Worm (Caenorhabditis elegans): ENCODE data around the gene F18E3.12.

The F18E3.12 gene

DNA sequence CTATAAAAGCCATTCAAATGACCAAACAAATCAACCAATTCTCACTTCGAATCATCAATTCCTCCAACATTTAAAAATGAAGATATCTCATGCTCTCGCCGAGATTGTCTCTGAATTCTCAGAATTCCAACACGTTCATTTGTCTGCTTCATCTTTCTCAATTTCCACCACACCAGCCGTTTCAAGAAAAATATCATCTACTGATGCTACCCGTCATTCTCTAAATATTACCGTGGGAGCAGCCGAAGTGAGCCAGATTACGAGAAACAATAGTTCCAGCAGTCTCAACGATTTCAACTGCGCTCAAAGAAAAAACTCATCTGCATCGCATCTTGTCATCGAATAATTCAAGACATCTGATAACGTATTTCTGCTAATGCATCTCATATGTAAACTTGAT is at the start of gene F18E3.12:
Gene F18E3.12, plus strand, starts transcription at position 77 of the 400 bp plus-strand sequence.
- TF ChIP-seq unc-62 (GFP tag; optimal IDR thresholded peaks at IDR 0.05): no peak

DNA sequence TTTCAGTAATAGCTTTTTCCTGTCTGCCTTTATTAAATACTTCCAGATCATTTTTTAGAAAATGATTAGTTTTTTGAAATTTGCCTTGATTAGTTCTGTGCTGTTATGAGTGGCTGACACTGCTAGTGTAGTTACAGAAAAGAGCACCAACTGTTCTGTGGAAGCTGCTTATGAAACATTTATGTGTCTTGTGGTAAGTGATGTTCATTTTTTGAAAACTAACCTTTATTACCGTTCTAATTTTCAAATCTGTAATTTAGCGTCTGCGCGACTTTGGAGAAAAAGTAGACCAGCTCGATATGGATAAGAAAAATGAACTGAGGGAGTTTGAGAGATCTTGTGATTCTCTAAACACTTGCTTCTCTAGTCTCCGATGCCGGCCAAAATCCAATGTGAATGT is 45.2 kb upstream of the F18E3.12 start, which contains the start of gene srj-14:
Gene srj-14, plus strand, starts transcription at position 131 of the 400 bp plus-strand sequence.
- TF ChIP-seq unc-62 (GFP tag; optimal IDR thresholded peaks at IDR 0.05): no peak

DNA sequence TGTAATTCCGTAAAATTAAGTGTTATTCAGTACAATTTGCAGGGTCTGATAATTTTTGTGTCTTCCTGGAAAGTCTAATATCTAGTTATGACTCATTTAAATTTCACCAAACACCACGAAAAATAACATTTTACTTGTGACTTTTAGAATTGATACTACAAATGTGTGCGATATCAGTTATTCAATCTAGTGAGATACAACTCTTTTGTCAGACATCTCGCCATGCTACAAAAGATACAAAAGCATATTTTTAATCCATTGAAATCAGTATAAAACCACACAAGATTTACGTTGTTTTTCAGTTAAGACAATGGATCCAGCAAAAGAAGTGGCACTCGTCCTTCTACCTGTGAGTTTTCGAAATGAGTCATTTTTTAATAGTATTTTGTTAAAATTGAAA is 40.7 kb upstream of the F18E3.12 start, which contains the start of gene srx-56:
Gene srx-56, plus strand, starts transcription at position 301 of the 400 bp plus-strand sequence.
- TF ChIP-seq unc-62 (GFP tag; optimal IDR thresholded peaks at IDR 0.05): no peak

DNA sequence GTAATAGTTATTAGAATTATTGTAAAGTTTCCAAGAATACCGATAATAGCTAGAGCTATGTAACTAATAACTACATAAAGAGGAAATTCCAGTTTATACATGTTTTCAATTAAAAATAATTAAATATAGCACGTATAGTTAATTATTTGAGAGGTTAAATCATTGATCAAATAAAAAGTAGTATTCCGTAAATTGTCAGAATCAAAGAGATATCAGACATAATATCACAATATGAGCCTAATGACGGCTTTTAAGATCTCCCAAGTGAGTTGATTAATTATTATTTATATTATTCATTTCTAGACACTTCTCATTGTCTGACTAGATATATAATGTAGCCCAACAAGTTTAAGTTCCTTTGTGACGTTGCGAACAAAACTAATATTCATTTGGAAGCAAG is 35.4 kb upstream of the F18E3.12 start, which contains the start of gene srsx-24:
Gene srsx-24, minus strand, starts transcription at position 101 of the 400 bp plus-strand sequence.
- no peak for TF ChIP-seq unc-62 (GFP tag; optimal IDR thresholded peaks at IDR 0.05)

DNA sequence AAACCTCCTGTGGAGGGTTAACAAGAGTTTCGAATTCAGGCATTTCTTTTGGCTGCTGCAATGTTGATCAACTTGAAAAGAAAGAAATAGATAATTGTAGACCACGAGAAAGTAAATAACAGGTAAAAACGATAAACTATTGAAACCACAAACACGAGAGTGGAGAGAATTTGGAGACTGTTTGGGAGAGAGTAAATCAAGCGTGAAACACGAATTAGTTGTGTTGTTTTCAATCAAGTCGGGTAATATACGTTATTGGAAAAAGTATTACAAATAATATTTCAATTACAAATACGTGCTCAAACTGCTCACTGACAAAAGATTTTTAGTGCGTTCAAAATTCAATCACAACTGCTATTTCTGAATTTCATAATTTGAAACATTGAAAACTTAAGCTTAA is 33.8 kb upstream of the F18E3.12 start, which contains the start of gene C03G6.17:
Gene C03G6.17, minus strand, starts transcription at position 101 of the 400 bp plus-strand sequence.
- TF ChIP-seq unc-62 (GFP tag; optimal IDR thresholded peaks at IDR 0.05): no peak

DNA sequence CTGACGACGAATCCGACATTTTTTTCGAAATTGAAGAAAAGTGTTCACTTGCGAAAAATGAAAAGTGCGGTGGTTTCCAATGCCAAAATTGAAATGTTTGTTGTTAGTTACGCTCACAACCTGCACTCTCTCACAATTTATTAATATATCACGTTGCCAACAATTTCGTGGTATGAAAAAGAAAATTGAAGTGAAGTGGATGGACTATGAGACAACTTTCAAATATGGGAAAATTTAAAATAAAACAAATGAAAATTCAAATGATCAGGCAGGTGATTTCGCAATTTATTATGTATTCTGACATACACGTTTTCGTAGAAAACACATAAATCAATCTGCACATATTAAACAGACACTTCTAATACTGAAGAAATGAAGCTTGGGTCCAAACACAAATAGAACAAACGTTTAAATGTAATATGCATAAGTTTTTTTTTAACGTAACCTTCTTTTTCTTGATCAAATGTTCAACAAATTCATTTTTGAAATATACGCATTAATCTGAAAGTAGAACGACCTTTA is 28.7 kb upstream of the F18E3.12 start, which contains the start of gene srp-6:
Gene srp-6, minus strand, starts transcription at position 51 of the 522 bp plus-strand sequence.
- no peak for TF ChIP-seq unc-62 (GFP tag; optimal IDR thresholded peaks at IDR 0.05)

DNA sequence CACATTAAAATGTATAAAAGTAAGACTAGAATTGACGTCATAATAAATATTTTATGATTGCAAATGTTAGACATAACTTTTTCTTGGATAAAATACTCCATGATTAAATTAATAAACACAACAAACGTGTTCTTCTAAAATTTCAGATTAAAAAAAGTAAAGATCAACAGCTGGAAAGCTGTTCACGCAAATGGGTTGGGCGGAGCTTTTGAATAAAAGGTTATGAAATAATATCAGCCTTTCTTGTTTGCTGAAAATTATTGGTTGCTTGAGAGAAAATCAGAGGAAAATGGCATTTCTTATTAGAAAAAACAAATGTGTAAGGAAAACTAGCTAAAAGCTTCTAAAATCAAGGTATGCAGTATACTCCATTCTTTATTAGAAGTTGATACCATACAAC is 27.0 kb upstream of the F18E3.12 start, which contains the start of gene C02H6.3:
Gene C02H6.3, minus strand, starts transcription at position 101 of the 400 bp plus-strand sequence.
- no peak for TF ChIP-seq unc-62 (GFP tag; optimal IDR thresholded peaks at IDR 0.05)

DNA sequence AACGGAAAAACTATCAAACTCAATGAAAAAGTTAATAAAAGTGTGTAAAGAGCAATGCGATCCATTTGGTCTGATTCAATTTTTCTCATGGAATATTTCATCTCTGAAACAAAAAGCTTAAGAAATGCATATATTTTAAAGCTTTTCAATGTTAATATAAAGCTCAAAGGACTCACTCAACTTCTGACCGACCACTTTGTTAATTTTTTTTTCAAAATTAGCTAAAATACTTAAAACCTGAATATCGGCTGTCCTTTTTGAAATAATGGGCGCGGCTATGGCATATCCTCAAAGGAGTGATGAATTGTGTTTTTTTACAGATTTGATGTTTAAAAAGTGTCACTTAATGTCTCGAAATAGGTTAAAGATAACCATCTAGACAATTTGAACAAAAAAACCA is 25.0 kb upstream of the F18E3.12 start, which contains the start of gene C02H6.1:
Gene C02H6.1, minus strand, starts transcription at position 101 of the 400 bp plus-strand sequence.
- no peak for TF ChIP-seq unc-62 (GFP tag; optimal IDR thresholded peaks at IDR 0.05)

DNA sequence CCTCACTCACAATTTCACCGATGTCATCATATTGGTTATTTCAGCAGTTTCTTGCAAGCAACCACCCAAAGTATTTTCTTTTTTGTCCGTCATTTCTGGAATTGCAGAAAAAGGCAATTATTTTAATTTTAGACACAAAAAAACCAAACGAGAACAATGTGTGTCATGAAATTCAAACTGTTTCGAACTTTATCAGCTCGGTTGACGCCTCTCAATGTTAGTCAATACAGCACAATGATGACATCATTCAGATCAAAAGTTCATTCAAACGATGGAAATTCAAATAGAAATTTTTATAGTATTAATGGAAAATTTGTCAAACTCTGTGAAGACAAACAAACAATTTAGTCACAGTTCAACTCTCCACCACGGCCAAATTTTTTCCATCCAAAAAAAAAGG is 22.9 kb upstream of the F18E3.12 start, which contains the start of gene fbxa-105:
Gene fbxa-105, minus strand, starts transcription at position 97 of the 400 bp plus-strand sequence.
- no peak for TF ChIP-seq unc-62 (GFP tag; optimal IDR thresholded peaks at IDR 0.05)

DNA sequence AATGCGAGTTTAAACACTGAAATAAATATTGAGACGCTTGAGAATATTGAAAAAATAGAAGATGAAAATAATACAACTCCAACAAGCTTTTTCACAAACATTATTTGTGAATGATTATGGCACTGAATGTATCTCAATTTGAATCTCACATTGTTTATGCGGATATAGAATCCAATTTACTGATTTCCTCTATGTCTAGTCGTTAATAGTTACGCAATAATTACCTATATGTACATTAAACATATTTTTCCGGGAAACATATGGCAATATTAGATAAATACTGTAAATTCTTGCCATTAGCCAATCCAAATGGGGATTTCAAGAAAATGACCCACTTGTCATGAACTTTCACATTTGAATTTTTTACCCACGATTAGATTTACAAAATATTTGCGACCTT is 19.4 kb upstream of the F18E3.12 start, which contains the start of gene srx-9:
Gene srx-9, minus strand, starts transcription at position 101 of the 400 bp plus-strand sequence.
- no peak for TF ChIP-seq unc-62 (GFP tag; optimal IDR thresholded peaks at IDR 0.05)

DNA sequence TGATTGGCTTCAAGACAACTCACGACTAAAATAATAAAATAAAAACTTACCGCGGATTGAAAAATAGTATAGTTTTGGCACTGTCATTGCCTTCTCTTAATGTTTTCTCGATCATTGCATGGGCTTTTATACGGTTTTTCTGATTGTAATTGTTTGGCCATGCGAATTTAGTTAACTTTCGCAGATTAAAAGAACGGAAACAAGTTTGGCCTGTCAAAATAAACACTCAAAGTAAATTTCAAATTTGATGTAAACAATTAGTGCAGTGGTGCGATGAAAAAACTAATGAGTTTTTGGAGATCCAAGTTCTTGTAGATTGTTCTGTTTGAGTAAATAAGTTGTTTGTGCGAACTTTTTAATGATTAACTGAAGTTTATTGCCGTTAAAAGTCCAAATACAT is 15.6 kb upstream of the F18E3.12 start, which contains the start of gene gst-41:
Gene gst-41, minus strand, starts transcription at position 101 of the 400 bp plus-strand sequence.
- no peak for TF ChIP-seq unc-62 (GFP tag; optimal IDR thresholded peaks at IDR 0.05)

DNA sequence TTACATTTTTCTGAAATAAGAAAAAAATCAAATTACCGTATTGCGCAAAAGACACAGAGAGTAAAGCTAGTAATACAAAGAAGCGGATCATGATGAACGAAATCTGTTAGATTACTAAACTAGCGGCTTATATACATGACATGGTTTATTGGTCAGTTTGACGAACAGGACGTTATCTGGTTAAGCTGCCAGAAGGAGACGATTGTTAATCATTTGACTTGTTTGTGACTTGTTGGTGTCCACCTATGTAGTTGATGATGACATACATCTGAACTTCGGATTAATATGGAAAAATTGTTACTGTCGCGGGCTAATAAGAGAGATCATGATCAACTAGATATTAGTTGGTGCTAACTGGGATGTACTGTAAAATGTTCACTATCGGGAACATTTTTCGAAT is 14.7 kb upstream of the F18E3.12 start, which contains the start of gene cnc-9:
Gene cnc-9, minus strand, starts transcription at position 101 of the 400 bp plus-strand sequence.
- TF ChIP-seq unc-62 (GFP tag; optimal IDR thresholded peaks at IDR 0.05): no peak

DNA sequence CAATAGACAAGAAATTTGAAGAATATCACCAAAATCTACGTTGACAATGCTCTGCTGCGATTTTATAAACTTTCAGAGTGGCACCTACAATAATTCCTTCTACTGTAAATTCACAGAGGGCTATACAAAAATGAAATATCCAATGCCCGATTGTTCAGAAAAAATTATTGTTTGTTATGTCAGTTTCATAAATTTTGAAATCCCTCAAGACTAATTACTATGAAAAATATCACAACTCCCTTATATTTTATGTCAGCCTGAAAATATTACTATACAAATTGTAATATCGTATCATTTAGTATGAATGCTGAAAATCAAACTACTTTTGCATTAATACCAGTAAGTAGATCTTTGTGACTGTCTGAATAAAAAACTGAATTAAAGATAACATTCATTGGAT is 14.2 kb upstream of the F18E3.12 start, which contains the start of gene srx-60:
Gene srx-60, plus strand, starts transcription at position 301 of the 400 bp plus-strand sequence.
- TF ChIP-seq unc-62 (GFP tag; optimal IDR thresholded peaks at IDR 0.05): no peak

DNA sequence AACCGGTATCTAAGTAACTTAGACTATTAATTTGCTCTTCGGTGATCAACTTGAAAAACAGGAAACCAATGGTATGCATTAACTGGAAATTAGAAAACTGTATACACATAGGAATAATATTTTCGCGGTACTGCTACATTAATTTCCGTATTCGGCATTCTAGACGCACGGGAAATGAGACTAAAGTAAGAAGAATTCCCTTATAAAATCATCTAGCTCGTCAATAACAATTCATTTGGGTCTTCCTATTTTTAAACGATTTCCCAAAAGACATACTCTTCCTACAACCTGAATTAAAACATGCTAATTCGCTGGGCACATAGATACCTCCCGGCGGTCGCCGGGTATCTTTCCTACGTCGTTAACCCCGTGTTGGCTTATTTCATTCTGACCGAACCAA is 12.4 kb upstream of the F18E3.12 start, which contains the start of gene srj-13:
Gene srj-13, plus strand, starts transcription at position 301 of the 400 bp plus-strand sequence.
- no peak for TF ChIP-seq unc-62 (GFP tag; optimal IDR thresholded peaks at IDR 0.05)

DNA sequence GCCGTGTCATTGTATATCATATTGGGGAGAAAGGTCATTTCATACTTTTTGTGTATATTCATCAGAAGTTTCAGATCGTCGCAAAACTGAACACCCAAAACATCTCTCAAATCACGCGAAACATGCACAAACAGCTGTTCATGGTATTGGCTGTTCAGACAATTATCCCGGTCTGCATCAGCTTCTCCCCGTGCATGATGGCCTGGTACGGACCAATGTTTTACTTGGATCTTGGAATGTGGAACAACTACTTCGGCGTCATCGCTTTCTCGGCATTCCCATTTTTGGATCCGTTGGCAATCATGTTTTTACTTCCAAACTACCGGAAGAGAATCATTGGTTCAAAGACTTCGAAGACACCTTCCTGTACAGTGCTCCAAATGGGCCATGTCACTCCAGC is 11.3 kb upstream of the F18E3.12 start:
- TF ChIP-seq unc-62 (GFP tag; optimal IDR thresholded peaks at IDR 0.05): no peak

DNA sequence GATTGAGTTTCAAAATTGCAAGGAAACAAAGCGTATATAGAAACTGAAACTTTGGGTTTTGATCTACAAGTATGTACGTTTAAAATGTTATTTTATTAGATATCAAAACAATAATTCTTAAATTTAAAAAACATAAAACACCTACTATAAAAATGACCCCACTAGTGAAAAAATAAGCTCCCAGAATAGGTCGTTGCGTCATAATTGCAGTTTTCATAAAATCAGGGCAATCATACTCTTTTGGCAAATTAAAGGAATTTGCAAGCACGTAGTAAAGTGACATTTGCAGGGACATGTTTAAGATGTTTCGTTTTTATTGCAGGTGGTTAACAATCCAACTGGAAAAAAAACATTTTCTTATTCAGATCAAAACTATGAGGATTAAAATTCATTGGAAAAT is 6.3 kb upstream of the F18E3.12 start, which contains the start of gene srt-6:
Gene srt-6, minus strand, starts transcription at position 295 of the 400 bp plus-strand sequence.
- TF ChIP-seq unc-62 (GFP tag; optimal IDR thresholded peaks at IDR 0.05): no peak

DNA sequence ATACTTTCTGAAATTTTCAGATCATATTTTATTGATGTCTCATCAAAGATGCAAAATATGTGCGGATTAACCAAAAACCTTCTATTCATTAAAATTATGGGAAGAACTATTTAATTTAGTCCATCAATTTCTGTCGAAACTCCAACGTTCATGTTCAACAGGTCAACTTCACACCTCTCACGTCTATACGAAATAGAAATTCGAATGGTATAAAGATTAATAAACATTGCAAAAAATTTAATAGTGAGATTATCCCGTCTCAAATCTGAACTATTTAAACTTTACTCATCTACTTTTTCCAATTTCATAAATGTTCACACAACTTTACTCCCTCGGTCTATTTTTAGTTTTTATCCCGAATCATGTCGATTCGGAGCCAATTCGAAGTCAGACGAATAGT is 5.2 kb upstream of the F18E3.12 start, which contains the start of gene R13D7.2:
Gene R13D7.2, plus strand, starts transcription at position 301 of the 400 bp plus-strand sequence.
- no peak for TF ChIP-seq unc-62 (GFP tag; optimal IDR thresholded peaks at IDR 0.05)
